Fruit fly (Drosophila melanogaster): Measurements from ENCODE around the gene PSMG1.

PSMG1 gene

DNA sequence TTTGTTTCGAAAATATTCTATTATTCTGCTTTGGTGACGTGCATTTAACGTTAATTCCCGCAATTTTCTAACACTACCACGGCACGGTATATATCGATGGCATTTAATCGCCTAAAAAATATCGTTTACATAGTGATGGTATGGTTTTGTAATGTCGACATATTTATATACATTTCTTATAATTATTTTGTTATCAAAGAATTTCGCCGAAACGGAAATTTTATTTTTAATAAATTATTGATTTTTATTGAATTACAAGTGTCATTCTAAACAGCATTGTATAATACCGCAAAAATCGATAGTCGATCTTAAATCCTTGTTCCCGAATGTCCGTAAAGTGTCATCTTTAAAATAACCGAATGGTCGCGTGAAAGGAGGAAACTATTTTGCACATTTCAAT, 30.3 kb upstream of the PSMG1 start, which contains the start of the genes Sec20 and dgrn (continued):
- TF ChIP-seq CG10321 (GFP tag; IDR thresholded peaks at IDR 0.05) (no peak), CG2199 (GFP tag; IDR thresholded peaks at IDR 0.05) (0 out of 3 replicates have a peak, but pooled peaks have one; percentile 28), chm (GFP tag; IDR thresholded peaks at IDR 0.05) (no peak), lbe (GFP tag; optimal IDR thresholded peaks at IDR 0.05) (peak; percentile 83), CG17359 (tag; optimal IDR thresholded peaks at IDR 0.05) (peak; percentile 29), CG5180 (GFP tag; optimal IDR thresholded peaks at IDR 0.05) (no peak), CG13624 (GFP tag; optimal IDR thresholded peaks at IDR 0.05) (peak; percentile 25), CG14014 (GFP tag; IDR thresholded peaks at IDR 0.05) (peak; percentile 43), Elba2 (GFP tag; optimal IDR thresholded peaks at IDR 0.05) (no peak), D19B (GFP tag; optimal IDR thresholded peaks at IDR 0.05) (peak; percentile 38), CG31388 (GFP tag; optimal IDR thresholded peaks at IDR 0.05) (no peak), tin (GFP tag; optimal IDR thresholded peaks at IDR 0.05) (peak; percentile 65), Spps (tag; optimal IDR thresholded peaks at IDR 0.05) (peak; percentile 36), pum (GFP tag; optimal IDR thresholded peaks at IDR 0.05) (peak; percentile 4), Antp (GFP tag; optimal IDR thresholded peaks at IDR 0.05) (no peak), lilli (GFP tag; optimal IDR thresholded peaks at IDR 0.05) (peak; percentile 76), row (GFP tag; IDR thresholded peaks at IDR 0.05) (peak; percentile 89), Pdp1 (GFP tag; optimal IDR thresholded peaks at IDR 0.05) (peak; percentile 20 to 87), CG2116 (GFP tag; optimal IDR thresholded peaks at IDR 0.05) (peak; percentile 81), mirr (GFP tag; optimal IDR thresholded peaks at IDR 0.05) (no peak), eyg (GFP tag; optimal IDR thresholded peaks at IDR 0.05) (no peak), crp (GFP tag; optimal IDR thresholded peaks at IDR 0.05) (peak in 1 of 2 experiments; percentile 6), luna (GFP tag; optimal IDR thresholded peaks at IDR 0.05) (no peak), esg (GFP tag; conservative IDR thresholded peaks at IDR 0.05) (0 out of 2 replicates have a peak, but pooled peaks have one; percentile 37), BtbVII (GFP tag; optimal IDR thresholded peaks at IDR 0.05) (no peak), kay (GFP tag; optimal IDR thresholded peaks at IDR 0.05) (peak; percentile 44), CG7928 (GFP tag; optimal IDR thresholded peaks at IDR 0.05) (no peak), Gug (GFP tag; IDR thresholded peaks at IDR 0.05) (peak; percentile 52; the same call in 2 of the 4 replicates), CG11695 (GFP tag; IDR thresholded peaks at IDR 0.05) (0 out of 3 replicates have a peak, but pooled peaks have one; percentile 19), Ada2b (GFP tag; IDR thresholded peaks at IDR 0.05) (peak; percentile 33; the same call in 1 of the 2 replicates), CG11085 (GFP tag; IDR thresholded peaks at IDR 0.05) (no peak), CG3065 (GFP tag; optimal IDR thresholded peaks at IDR 0.05) (peak; percentile 42), B-H2 (GFP tag; optimal IDR thresholded peaks at IDR 0.05) (peak; percentile 81), Trl (optimal IDR thresholded peaks at IDR 0.05) (no peak), Trl (GFP tag; optimal IDR thresholded peaks at IDR 0.05) (peak; percentile 14), ind (GFP tag; optimal IDR thresholded peaks at IDR 0.05) (peak; percentile 70), CG13296 (GFP tag; optimal IDR thresholded peaks at IDR 0.05) (peak; percentile 38), Fer1 (GFP tag; optimal IDR thresholded peaks at IDR 0.05) (peak; percentile 59), org-1 (GFP tag; optimal IDR thresholded peaks at IDR 0.05) (no peak), CG6813 (GFP tag; optimal IDR thresholded peaks at IDR 0.05) (no peak), CG7372 (GFP tag; IDR thresholded peaks at IDR 0.05) (no peak), Dll (GFP tag; IDR thresholded peaks at IDR 0.05; ENCODE audit: partially characterized antibody) (peak; percentile 96), CG7556 (GFP tag; optimal IDR thresholded peaks at IDR 0.05) (peak; percentile 54), CG9932 (GFP tag; IDR thresholded peaks at IDR 0.05) (peak; percentile 87), dpn (GFP tag; optimal IDR thresholded peaks at IDR 0.05) (peak; percentile 64 to 79), MESR4 (GFP tag; optimal IDR thresholded peaks at IDR 0.05) (peak; percentile 38), tx (GFP tag; optimal IDR thresholded peaks at IDR 0.05) (no peak), ranshi (GFP tag; IDR thresholded peaks at IDR 0.05) (0 out of 2 replicates have a peak, but pooled peaks have one; percentile 21), onecut (GFP tag; IDR thresholded peaks at IDR 0.05) (peak; percentile 41), CG9215 (GFP tag; IDR thresholded peaks at IDR 0.05) (peak; percentile 58), CG7745 (tag; optimal IDR thresholded peaks at IDR 0.05) (no peak), seq (GFP tag; IDR thresholded peaks at IDR 0.05) (no peak)

Measured in whole organism, embryonic.